Fruit fly (Drosophila melanogaster) whole organism, prepupa: ENCODE measurements around the gene fan.
A peak's percentile ranks its signal among the peaks of the same experiment; 100 is the strongest.

Source experiments
- CG15336 ChIP-seq: fragments of 200-800 bp; sonication (Bioruptor generic); IDR thresholded peaks from 2 replicates; pipeline ENCODE4 v1.3.6; 2022; ENCODE audit warnings: missing biosample characterization, missing genetic modification characterization
- CG1621 ChIP-seq: fragments of 200-800 bp; sonication (Bioruptor generic); optimal IDR thresholded peaks from 3 replicates; lab custom pipeline; 2018; ENCODE audit warnings: missing biosample characterization, mild to moderate bottlenecking, missing genetic modification characterization
- CG32006 ChIP-seq: fragments of 200-800 bp; sonication (Bioruptor generic); optimal IDR thresholded peaks from 3 replicates; lab custom pipeline; 2017; ENCODE audit warnings: missing biosample characterization, mild to moderate bottlenecking, missing genetic modification characterization
- CG34406 ChIP-seq: fragments of 200-800 bp; sonication (Bioruptor generic); optimal IDR thresholded peaks from 3 replicates; lab custom pipeline; 2016; ENCODE audit warnings: missing biosample characterization, missing genetic modification characterization
- Hr39 ChIP-seq: fragments of 200-800 bp; sonication (Bioruptor generic); optimal IDR thresholded peaks from 2 replicates; lab custom pipeline; 2016; ENCODE audit warnings: missing biosample characterization, missing genetic modification characterization
- OdsH ChIP-seq: fragments of 200-800 bp; sonication (Bioruptor generic); optimal IDR thresholded peaks from 3 replicates; lab custom pipeline; 2016; ENCODE audit warnings: missing biosample characterization, missing genetic modification characterization
- dsx ChIP-seq: fragments of 200-800 bp; optimal IDR thresholded peaks from 3 replicates; lab custom pipeline; 2019; ENCODE audit warnings: missing biosample characterization, mild to moderate bottlenecking, missing genetic modification characterization, moderate library complexity; ENCODE audit not compliant: poor library complexity, severe bottlenecking
- vri ChIP-seq: fragments of 200-800 bp; sonication (Bioruptor generic); optimal IDR thresholded peaks from 3 replicates; lab custom pipeline; 2016; ENCODE audit warnings: missing biosample characterization, mild to moderate bottlenecking, missing genetic modification characterization

DNA sequence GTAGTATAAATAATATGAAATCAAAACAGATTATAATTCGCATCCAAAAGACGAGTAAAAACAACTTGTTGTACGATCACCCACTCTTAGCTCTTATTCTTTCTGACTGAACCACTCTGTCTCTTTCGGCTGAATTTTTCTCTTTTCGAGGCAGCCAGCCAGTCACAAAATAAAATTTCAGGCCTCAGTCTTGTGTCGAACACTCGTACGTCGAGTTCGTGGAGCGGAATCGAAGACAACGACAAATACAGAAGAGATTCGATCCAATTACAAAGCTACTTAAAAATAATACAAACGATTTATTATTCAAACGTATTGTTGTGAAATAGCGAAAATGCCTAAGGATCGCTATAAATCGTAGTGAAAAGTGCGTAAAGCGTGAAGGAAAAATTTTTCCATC, 31.7 kb upstream of the fan start:
- TF ChIP-seq CG15336 (GFP tag; lab: Robert Waterston, UW) (peak; percentile 67; the same call in 1 of the 2 replicates), CG1621 (tag; lab: Kevin White, UChicago) (no peak), Hr39 (no peak), CG34406 (no peak), CG32006 (GFP tag; lab: Kevin White, UChicago) (no peak), vri (GFP tag; lab: Kevin White, UChicago) (peak; percentile 57), dsx (GFP tag; lab: Kevin White, UChicago) (peak; percentile 9), OdsH (GFP tag; lab: Kevin White, UChicago) (no peak)
